Fruit fly (Drosophila melanogaster) whole organism, embryonic: Measurements from ENCODE around the gene Sb.

Experiments
- Adf1 ChIP-seq: fragments of 200-800 bp; sonication (Bioruptor generic); IDR thresholded peaks from 2 replicates; pipeline ENCODE4 v1.3.6; 2022; ENCODE audit warnings: missing biosample characterization, missing genetic modification characterization
- CG15601 ChIP-seq: fragments of 200-800 bp; sonication (Bioruptor generic); optimal IDR thresholded peaks from 3 replicates; lab custom pipeline; 2019; ENCODE audit warnings: missing biosample characterization, mild to moderate bottlenecking, missing genetic modification characterization, moderate library complexity
- CG8388 ChIP-seq: fragments of 200-800 bp; sonication (Bioruptor generic); optimal IDR thresholded peaks from 2 replicates; lab custom pipeline; 2019; ENCODE audit warnings: missing biosample characterization, mild to moderate bottlenecking, missing genetic modification characterization, moderate library complexity
- CG8944 ChIP-seq: fragments of 200-800 bp; sonication (Bioruptor generic); optimal IDR thresholded peaks from 3 replicates; lab custom pipeline; 2016; ENCODE audit warnings: missing biosample characterization, missing genetic modification characterization
- Stat92E ChIP-seq, 3 experiments: fragments of >200 bp in 2 of 3; fragments of 200-800 bp in 1 of 3; sonication (Bioruptor generic) in 1 of 3; optimal IDR thresholded peaks; 2 replicates each; lab custom pipeline; 2017 to 2019; ENCODE audit warnings: missing biosample characterization in 3 of 3, missing genetic modification characterization in 3 of 3, mild to moderate bottlenecking in 1 of 3, moderate library complexity in 1 of 3
- al ChIP-seq: fragments of 200-800 bp; sonication (Bioruptor generic); IDR thresholded peaks from 2 replicates; pipeline ENCODE4 v1.3.6; 2022; ENCODE audit warnings: missing biosample characterization, missing genetic modification characterization
- da ChIP-seq: fragments of 200-800 bp; sonication (Bioruptor generic); optimal IDR thresholded peaks from 2 replicates; lab custom pipeline; 2016; ENCODE audit warnings: missing biosample characterization, missing genetic modification characterization
- insv ChIP-seq, 2 experiments: fragments of 200-800 bp; sonication (Bioruptor generic); optimal IDR thresholded peaks; 3 replicates each; lab custom pipeline; 2016 to 2018; ENCODE audit warnings: missing biosample characterization in 2 of 2, missing genetic modification characterization in 2 of 2
- klu ChIP-seq: fragments of 200-800 bp; sonication (Bioruptor generic); IDR thresholded peaks from 2 replicates; pipeline ENCODE4 v1.3.6; 2022; ENCODE audit warnings: missing biosample characterization, missing genetic modification characterization
- nmo ChIP-seq: fragments of 200-800 bp; sonication (Bioruptor generic); optimal IDR thresholded peaks from 2 replicates; lab custom pipeline; 2018; ENCODE audit warnings: missing biosample characterization, mild to moderate bottlenecking, missing genetic modification characterization, moderate library complexity

- peak; percentile 70 for TF ChIP-seq CG15601
- no peak for TF ChIP-seq Adf1 (GFP tag; lab: Robert Waterston, UW)
- TF ChIP-seq insv (GFP tag; optimal IDR thresholded peaks at IDR 0.05; lab: Kevin White, UChicago): no peak
- TF ChIP-seq al (GFP tag; lab: Robert Waterston, UW): peak; percentile 38; the same call in 1 of the 2 replicates
- no peak for TF ChIP-seq da (GFP tag; lab: Kevin White, UChicago)
- peak; percentile 71 for TF ChIP-seq CG8388 (GFP tag; lab: Kevin White, UChicago)
- TF ChIP-seq klu (GFP tag; lab: Robert Waterston, UW): no peak
- TF ChIP-seq Stat92E (GFP tag; optimal IDR thresholded peaks at IDR 0.05; lab: Kevin White, UChicago): peak in 1 of 3 experiments; percentile 70
- TF ChIP-seq CG8944 (GFP tag; lab: Kevin White, UChicago): peak; percentile 79
- peak; percentile 89 for TF ChIP-seq nmo (GFP tag; lab: Kevin White, UChicago)
Measured at dm6 chr3R:16097661-16098329, 18.2 kb upstream of the Sb start.
